Fruit fly (Drosophila melanogaster): ENCODE data around the gene cDIP.
A peak's percentile ranks its signal among the peaks of the same experiment; 100 is the strongest.

Gene cDIP

dm6 chr3R:21169525-21170149 is 8.7 kb upstream of the cDIP start:
- TF ChIP-seq CG17801 (GFP tag; optimal IDR thresholded peaks at IDR 0.05; ENCODE audit: partially characterized antibody) = peak; percentile 52

- TF ChIP-seq CG17801 (GFP tag; optimal IDR thresholded peaks at IDR 0.05; ENCODE audit: partially characterized antibody) = no peak
Measured at dm6 chr3R:21168105-21168504, 7.2 kb upstream of the cDIP start, which contains the start of gene Snmp1. Gene Snmp1 (minus strand): TSS chr3R:21168205.

dm6 chr3R:21163318-21163828 is 2.5 kb upstream of the cDIP start, which contains the start of gene CG5810:
Gene CG5810 (plus strand): TSS chr3R:21163778.
- no peak for TF ChIP-seq CG17801 (GFP tag; optimal IDR thresholded peaks at IDR 0.05; ENCODE audit: partially characterized antibody)

- TF ChIP-seq CG17801 (GFP tag; optimal IDR thresholded peaks at IDR 0.05; ENCODE audit: partially characterized antibody) = no peak
Measured at dm6 chr3R:21161620-21162029, 733 bp upstream of the cDIP start.

- TF ChIP-seq CG17801 (GFP tag; optimal IDR thresholded peaks at IDR 0.05; ENCODE audit: partially characterized antibody) = no peak
Measured at dm6 chr3R:21158643-21159042, 2.2 kb downstream of the cDIP start.

dm6 chr3R:21156572-21157480 is 4.1 kb downstream of the cDIP start:
- peak; percentile 64 for TF ChIP-seq CG17801 (GFP tag; optimal IDR thresholded peaks at IDR 0.05; ENCODE audit: partially characterized antibody)

- no peak for TF ChIP-seq CG17801 (GFP tag; optimal IDR thresholded peaks at IDR 0.05; ENCODE audit: partially characterized antibody)
Measured at dm6 chr3R:21155931-21156488, 4.9 kb downstream of the cDIP start.

- TF ChIP-seq CG17801 (GFP tag; optimal IDR thresholded peaks at IDR 0.05; ENCODE audit: partially characterized antibody) = no peak
Measured at dm6 chr3R:21154130-21154529, 6.8 kb downstream of the cDIP start.

- peak; percentile 99 for TF ChIP-seq CG17801 (GFP tag; optimal IDR thresholded peaks at IDR 0.05; ENCODE audit: partially characterized antibody)
Measured at dm6 chr3R:21152856-21153278, 8.0 kb downstream of the cDIP start.

dm6 chr3R:21151090-21151870 is 9.6 kb downstream of the cDIP start:
- peak; percentile 43 for TF ChIP-seq CG17801 (GFP tag; optimal IDR thresholded peaks at IDR 0.05; ENCODE audit: partially characterized antibody)

dm6 chr3R:21150090-21150489 is 10.8 kb downstream of the cDIP start:
- TF ChIP-seq CG17801 (GFP tag; optimal IDR thresholded peaks at IDR 0.05; ENCODE audit: partially characterized antibody) = no peak

- TF ChIP-seq CG17801 (GFP tag; optimal IDR thresholded peaks at IDR 0.05; ENCODE audit: partially characterized antibody) = no peak
Measured at dm6 chr3R:21141341-21141740, 19.6 kb downstream of the cDIP start.

- peak; percentile 25 for TF ChIP-seq CG17801 (GFP tag; optimal IDR thresholded peaks at IDR 0.05; ENCODE audit: partially characterized antibody)
Measured at dm6 chr3R:21140458-21140857, 20.4 kb downstream of the cDIP start, which contains the start of gene SNF4Agamma. Gene SNF4Agamma (plus strand): TSS chr3R:21140739.

dm6 chr3R:21138220-21138754 is 22.6 kb downstream of the cDIP start, which contains the start of gene meigo:
Gene meigo (plus strand): TSS chr3R:21138270.
- peak; percentile 70 for TF ChIP-seq CG17801 (GFP tag; optimal IDR thresholded peaks at IDR 0.05; ENCODE audit: partially characterized antibody)

All from ovary, adult (tissue).